Worm (Caenorhabditis elegans): ENCODE results near the gene K02E10.7.

Gene K02E10.7

DNA sequence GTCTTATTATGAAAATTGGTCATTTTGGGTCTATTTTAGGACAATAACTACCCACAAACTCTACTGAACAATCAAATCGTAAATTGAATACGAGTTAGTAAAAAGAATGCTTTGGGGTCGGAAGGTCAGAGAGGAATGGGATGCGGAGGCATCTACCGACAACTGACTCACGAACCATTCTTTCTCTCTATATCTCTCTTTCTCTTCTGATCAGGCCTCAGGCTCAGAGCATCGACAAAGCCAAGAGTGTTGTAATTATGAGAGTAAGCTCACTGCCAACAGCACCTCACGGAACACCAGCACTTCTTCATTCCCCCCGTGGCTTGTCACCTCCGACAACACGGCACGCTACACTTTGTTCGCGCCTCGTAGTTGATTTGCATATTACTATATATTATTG is 12.1 kb upstream of the K02E10.7 start:
- no peak for TF ChIP-seq unc-62 (GFP tag; optimal IDR thresholded peaks at IDR 0.05)

DNA sequence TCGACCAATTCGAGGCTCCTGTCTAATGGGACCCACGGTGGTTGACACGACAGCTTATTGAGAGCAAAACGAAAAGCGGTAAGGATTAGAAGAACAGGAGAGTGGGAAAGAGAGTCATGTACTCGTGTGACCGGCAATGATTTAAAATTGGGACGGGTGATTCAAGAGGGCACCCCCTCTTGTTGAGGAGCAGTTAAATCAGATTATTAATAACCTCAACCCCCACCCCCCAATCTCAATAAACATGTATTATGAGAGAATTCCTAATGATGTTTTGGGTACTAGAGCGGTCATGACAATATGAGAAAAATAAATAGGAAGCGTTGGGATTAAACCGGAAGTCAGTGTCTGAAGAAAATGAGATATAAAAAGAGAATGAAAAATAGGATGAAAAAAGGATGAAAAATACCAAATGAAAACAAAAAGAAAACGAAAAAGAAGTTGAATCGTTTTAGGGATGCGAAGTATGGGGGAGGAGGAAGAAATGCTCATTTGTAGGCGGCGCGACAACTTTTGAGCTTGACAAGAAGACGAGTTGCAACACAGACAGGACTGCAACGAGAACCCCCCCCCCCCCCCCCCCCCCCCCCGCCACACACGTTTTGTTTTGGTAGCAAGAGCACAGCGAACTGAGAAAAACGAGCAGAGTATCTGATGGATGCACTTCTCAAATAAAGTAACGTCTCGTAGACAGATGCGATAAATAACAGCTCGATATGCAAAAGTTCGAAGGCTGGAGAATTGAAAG is 8.8 kb upstream of the K02E10.7 start:
- TF ChIP-seq unc-62 (GFP tag; optimal IDR thresholded peaks at IDR 0.05): no peak

DNA sequence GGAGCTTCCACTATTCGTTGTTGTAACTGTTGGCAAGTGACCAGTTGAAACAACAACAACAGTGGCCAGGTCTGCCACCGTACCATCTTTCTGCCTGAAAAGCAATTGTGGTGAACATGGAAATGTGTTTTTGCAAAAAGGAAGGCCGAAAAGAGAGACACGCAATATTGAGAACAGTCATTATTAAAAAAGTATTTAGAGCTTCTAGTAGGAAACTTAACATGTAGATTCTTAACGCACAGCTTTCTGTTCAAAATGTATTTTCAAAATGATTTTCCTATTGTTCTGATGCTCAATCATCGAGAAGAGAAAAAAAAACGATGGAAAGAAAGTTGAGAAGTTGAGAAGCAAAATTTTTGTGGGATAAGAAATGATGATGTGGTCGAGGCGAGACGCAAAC is 6.9 kb upstream of the K02E10.7 start, which contains the start of gene syg-1:
TSS of gene syg-1 (minus strand) at position 101 of the 400 bp plus-strand sequence.
- TF ChIP-seq unc-62 (GFP tag; optimal IDR thresholded peaks at IDR 0.05): no peak

DNA sequence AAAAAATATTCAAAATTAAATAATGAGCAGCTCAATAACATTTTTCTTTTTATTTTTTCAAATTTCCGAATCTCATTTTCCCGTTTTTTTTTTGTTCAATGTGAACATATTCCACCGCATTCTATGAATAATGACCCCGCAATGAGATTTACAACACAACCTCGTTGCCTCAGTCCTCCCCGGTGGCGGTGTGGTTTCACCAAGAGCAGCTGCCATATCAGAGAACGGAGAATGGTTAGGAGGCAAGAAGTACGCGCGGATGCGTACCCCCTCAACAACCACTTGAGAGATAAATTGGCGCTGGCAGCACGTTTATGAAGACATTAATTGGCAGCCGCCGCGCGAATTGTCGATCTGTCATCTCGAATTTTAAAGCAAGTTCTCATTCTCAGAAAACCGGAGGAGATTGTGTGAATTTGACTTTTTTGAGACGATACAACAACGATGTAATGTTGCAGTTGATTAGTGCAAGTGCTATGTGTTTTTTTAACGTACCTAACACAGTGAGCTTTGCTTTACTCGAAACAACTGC is 5.4 kb upstream of the K02E10.7 start:
- TF ChIP-seq unc-62 (GFP tag; optimal IDR thresholded peaks at IDR 0.05): no peak

DNA sequence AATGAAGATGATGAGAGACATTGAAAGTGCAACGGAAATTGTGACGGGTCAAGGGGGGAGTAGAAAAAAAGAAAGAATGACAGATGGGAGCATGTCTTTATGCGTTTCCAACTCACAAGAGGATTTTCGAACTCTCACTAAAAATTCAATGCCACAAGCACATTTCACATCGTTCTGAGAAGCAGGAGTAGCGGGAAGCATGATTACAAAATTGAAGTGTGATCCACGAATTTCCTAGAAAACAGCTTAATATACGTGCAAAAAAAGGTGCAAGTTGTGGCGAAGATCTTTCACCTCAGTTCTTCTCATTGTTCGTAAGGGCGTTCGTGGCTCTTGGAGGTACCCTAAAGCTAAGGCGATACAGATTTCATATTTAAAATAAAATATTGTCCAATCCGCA is 1.6 kb downstream of the K02E10.7 start:
- TF ChIP-seq unc-62 (GFP tag; optimal IDR thresholded peaks at IDR 0.05): no peak

DNA sequence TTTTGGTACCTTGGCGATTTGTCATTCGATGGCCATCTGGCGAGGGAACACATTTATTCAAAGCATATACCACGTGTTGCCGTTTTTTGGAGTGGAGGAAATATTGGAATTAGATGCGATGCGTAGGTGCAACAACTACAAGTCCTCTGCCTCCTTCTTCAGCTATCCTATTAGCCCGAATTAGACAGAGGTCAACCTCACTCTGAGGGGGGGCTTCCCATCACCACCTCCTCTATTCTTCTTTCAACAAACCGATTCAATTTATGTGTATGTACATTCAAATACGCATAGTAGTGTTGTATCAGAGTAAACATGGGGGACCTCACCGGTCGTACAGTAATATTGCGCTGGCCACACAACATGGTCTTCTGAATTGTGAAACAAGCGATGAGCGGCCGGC is 10.5 kb downstream of the K02E10.7 start:
- no peak for TF ChIP-seq unc-62 (GFP tag; optimal IDR thresholded peaks at IDR 0.05)

DNA sequence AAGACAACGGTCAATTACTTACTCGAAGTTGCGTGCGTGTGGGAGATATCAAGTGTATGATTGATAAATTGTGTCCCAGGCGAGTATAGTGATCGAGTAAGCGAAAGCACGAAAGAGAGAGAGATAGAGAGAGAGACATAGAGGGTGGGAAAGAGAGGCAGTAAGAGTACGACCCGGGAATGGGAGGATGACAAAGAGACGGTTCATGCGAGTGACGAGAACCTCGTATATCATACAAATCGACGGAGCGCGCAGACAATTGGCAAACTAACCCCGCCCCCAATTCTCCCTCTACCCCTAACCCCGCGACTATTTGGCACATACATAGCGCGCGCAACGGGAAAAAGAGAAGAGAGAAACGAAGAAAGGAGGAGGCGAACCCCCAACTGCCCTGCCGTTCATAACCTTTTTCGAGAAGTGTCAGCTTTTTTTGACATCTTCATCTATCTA is 12.5 kb downstream of the K02E10.7 start, which contains the start of gene rabr-1:
TSS of gene rabr-1 (plus strand) at position 316 of the 450 bp plus-strand sequence.
- no peak for TF ChIP-seq unc-62 (GFP tag; optimal IDR thresholded peaks at IDR 0.05)

DNA sequence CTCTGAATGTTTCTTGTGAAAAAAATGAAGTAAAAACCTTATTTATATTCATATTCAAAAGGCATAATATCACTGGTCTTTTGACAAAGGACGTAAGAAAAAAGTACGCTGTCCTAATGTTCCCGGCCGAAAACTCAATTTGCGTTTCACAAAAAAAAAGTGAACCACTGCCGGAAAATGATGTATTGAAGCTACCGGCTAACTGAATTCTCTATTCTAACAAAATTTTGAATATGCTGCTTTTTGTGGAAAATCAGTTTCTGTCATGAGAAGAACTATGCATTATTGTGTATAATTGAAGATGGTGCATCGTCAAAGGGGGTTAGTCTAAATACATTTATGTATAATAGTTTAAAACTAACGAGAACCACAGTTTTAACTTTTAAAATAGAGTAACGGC is 14.1 kb downstream of the K02E10.7 start:
- TF ChIP-seq unc-62 (GFP tag; optimal IDR thresholded peaks at IDR 0.05): no peak

DNA sequence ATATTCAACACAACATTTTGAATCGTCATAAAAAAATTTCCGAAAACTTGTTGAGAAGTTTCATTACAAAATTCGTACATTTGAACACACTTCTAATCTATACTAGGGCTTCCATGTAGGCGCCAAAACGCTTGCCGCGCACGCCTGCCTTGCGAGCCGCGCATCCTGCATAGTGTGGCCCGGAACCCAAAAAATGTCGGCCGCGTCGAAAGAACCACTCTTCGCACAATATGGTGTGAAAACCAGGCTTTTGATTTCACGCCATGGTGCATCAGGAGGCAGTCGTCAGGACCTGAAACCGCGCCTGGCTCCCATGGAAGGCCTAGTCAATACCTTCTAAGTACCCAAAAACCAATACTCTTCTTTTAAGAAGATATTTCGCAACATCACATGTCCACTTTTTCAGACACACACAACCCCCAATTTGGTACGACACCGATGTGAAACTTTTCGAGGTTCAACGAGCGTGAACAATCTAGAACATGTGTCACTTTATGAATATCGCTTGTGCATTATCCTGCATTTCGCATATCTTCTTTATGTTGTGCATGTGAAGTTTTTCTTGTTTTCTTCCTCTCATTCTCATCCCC is 14.7 kb downstream of the K02E10.7 start:
- no peak for TF ChIP-seq unc-62 (GFP tag; optimal IDR thresholded peaks at IDR 0.05)

DNA sequence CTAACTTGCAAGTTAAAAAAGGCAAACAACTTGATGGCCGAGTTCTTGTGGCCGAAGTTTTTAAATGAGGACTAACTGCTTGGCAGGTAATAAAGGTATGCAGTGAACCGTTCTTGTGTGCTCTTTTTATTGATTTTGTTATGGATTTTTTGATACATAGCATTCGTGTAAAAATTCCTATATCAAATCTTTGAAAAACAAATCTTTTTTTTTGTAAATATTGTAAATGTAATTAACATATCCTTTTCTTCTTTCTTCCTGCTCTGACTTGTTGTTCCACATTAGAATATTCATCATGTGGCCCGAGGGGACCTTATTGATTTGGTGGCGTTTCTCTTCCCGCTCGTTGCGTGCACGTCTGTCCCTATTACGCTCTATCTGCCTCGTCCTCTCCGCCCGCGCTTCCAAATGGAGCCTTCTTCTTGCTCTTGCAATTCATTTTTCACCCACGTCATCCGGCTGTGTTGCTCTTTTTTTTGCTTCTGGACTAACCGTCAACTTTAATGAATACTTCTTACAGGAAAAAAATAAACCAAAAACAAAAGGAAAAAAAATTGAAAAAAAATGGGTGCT is 19.7 kb downstream of the K02E10.7 start, which contains the start of gene hid-1:
TSS of gene hid-1 (plus strand) at position 523 of the 573 bp plus-strand sequence.
- no peak for TF ChIP-seq unc-62 (GFP tag; optimal IDR thresholded peaks at IDR 0.05)

DNA sequence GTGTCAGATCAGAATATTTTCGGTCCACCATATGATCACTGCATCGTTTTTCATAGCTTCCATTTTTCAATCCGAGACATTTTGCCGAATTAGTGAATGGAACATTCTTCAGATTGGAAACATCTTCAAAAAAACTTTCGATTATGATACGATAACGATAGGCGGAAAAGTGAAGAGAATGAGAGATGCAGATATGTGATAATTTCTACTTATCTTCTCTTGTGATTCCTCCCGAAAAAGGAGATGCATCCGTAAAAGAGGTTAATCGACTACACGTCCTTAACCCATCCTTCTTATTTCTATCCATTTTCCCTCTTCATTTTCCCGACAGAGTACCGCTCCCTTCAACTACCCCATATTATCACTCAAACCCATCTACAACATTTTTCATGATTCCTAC is 25.3 kb downstream of the K02E10.7 start, which contains the start of gene K02E10.4:
TSS of gene K02E10.4 (plus strand) at position 186 of the 400 bp plus-strand sequence.
- TF ChIP-seq unc-62 (GFP tag; optimal IDR thresholded peaks at IDR 0.05): no peak

DNA sequence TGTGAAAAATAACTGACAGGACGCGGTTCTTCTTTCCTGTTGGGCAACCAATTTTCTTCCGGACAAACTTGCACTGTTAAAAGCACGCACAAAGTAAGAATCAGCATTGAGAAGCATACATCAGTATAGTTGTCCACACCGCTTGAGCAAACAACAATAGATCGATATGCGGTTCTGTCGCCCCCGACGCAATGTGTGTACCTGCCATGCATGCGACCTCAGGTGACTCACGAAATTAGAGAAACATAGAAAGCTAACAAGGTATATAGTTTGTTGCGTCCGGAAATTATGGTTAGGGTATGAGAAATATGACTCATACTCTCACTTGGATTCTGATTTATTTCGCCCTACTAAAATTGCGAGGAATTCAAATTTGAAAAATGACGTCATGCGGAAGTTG is 25.7 kb downstream of the K02E10.7 start, which contains the start of gene K02E10.6:
TSS of gene K02E10.6 (minus strand) at position 149 of the 400 bp plus-strand sequence.
- no peak for TF ChIP-seq unc-62 (GFP tag; optimal IDR thresholded peaks at IDR 0.05)

DNA sequence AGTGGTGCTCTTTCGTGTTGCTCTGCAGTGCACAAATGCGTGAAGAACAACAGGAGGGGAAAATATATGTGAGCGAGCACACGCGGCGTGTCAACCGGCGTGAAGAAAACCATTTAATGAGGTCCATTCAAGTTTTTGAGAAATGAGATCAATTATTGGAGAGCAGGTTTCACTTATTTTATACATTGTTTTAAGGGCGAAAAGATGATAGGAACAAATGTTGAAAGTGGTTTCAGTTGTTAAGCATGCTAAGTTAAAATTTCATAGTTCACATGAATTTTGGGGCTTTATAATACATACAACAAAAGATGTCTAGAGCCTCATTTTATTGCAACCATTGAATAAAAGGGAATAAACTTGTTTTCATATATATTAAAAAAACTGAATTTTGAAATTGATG is 29.5 kb downstream of the K02E10.7 start, which contains the start of gene K02E10.5:
TSS of gene K02E10.5 (minus strand) at position 101 of the 400 bp plus-strand sequence.
- no peak for TF ChIP-seq unc-62 (GFP tag; optimal IDR thresholded peaks at IDR 0.05)

DNA sequence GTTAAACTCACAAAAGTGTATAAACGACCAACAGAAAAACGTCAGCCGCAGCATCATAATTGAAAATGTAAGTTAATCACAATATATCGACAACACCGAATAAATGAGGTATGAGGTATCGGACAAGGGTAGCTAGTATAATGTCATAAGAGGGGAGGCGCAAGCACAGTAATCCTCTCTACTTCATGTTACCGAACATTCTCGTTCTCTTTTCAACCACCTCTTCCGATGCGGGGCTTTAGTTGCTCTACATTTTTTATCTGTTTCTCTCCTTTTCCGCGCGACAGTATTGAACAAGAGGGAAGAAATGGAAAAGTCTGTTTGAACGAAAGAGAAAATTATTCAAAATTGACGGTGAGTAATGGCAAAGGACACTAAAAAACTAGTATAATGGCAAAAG is 32.5 kb downstream of the K02E10.7 start, which contains the start of gene R04B3.3:
TSS of gene R04B3.3 (minus strand) at position 101 of the 400 bp plus-strand sequence.
- no peak for TF ChIP-seq unc-62 (GFP tag; optimal IDR thresholded peaks at IDR 0.05)

DNA sequence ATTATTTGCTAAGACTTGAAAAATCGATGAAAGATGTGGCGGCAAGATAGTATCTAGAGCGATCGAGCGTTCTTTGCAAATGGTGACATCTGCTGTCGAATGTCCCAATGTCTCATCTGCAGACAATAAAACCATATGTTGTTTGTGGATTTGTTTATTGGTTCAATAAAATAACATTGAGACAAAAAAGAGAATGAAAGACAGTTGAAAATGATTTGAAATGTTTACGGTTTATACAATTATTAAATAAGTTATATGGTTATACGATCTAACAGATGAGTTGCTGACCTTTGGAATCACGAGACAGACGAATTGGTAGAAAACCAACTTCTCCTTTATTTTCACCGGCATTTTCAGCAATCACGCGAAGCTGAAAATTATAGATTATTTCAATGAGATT is 34.7 kb downstream of the K02E10.7 start, which contains the start of gene R04B3.2:
TSS of gene R04B3.2 (minus strand) at position 101 of the 400 bp plus-strand sequence.
- TF ChIP-seq unc-62 (GFP tag; optimal IDR thresholded peaks at IDR 0.05): no peak

DNA sequence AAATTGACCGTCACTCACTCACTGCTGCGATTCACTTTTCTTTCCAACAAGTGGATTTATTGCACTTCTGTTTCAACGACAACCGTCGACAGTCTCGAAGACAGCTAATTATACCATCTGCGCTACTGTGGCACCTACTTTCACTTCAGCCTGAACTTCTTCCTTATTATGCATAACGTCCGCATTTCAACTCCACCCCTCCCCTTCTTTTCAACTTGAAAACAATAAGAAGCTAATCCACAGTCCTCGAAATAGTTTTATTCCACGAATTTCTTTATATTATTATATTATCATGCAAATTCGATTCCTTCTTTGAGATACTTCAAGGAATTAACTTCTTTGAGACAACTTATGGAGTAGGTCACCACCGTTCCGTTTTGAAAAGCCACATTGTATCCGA is 37.0 kb downstream of the K02E10.7 start, which contains the start of gene R04B3.1:
TSS of gene R04B3.1 (minus strand) at position 101 of the 400 bp plus-strand sequence.
- TF ChIP-seq unc-62 (GFP tag; optimal IDR thresholded peaks at IDR 0.05): no peak

All from whole organism, dauer.